Worm (Caenorhabditis elegans) whole organism, L4 larva: ENCODE data around the gene srg-68.

Experiments
- D1046.2 ChIP-seq: fragments of 200-800 bp; sonication (Bioruptor generic); IDR thresholded peaks from 2 replicates; pipeline ENCODE4 v1.3.6; 2022; ENCODE audit warnings: missing genetic modification characterization, missing compliant biosample characterization
- F10B5.3 ChIP-seq: sonication (generic microtip); optimal IDR thresholded peaks from 2 replicates; lab custom pipeline; 2016; ENCODE audit warnings: mild to moderate bottlenecking, missing genetic modification characterization, missing compliant biosample characterization
- F49E8.2 ChIP-seq: sonication (generic microtip); optimal IDR thresholded peaks from 2 replicates; lab custom pipeline; 2016; ENCODE audit warnings: missing compliant biosample characterization, mild to moderate bottlenecking, missing genetic modification characterization, borderline replicate concordance
- ZK337.2 ChIP-seq: fragments of 200-800 bp; sonication (Bioruptor generic); IDR thresholded peaks from 2 replicates; pipeline ENCODE4 v1.3.6; 2022; ENCODE audit warnings: missing genetic modification reagents, missing genetic modification characterization, missing compliant biosample characterization
- aha-1 ChIP-seq: fragments of 150-350 bp; peaks from one replicate; lab custom pipeline; 2014; ENCODE audit warnings: missing biosample characterization, missing genetic modification characterization
- ama-1 ChIP-seq: fragments of 150-350 bp; optimal IDR thresholded peaks from 2 replicates; lab custom pipeline; 2014; ENCODE audit warnings: inconsistent platforms, mixed read lengths
- ceh-20 ChIP-seq: fragments of 200-800 bp; sonication (Bioruptor generic); IDR thresholded peaks from 2 replicates; pipeline ENCODE4 v1.3.6; 2022; ENCODE audit warnings: missing genetic modification reagents, missing genetic modification characterization, missing compliant biosample characterization
- ceh-62 ChIP-seq: sonication (generic microtip); optimal IDR thresholded peaks from 2 replicates; lab custom pipeline; 2017; ENCODE audit warnings: missing biosample characterization, missing genetic modification characterization
- ctbp-1 ChIP-seq: fragments of 200-800 bp; sonication (Bioruptor generic); IDR thresholded peaks from 2 replicates; pipeline ENCODE4 v1.3.6; 2022; ENCODE audit warnings: missing genetic modification reagents, missing genetic modification characterization, missing compliant biosample characterization
- daf-12 ChIP-seq: fragments of 150-350 bp; optimal IDR thresholded peaks from 2 replicates; lab custom pipeline; 2014; ENCODE audit warnings: missing biosample characterization, missing genetic modification reagents, missing genetic modification characterization
- daf-16 ChIP-seq, 3 experiments: sonication (generic microtip); optimal IDR thresholded peaks; 2 replicates each; lab custom pipeline; 2016 to 2017; ENCODE audit warnings: missing genetic modification characterization in 3 of 3, missing genetic modification reagents in 3 of 3, mild to moderate bottlenecking in 2 of 3, missing compliant biosample characterization in 2 of 3, missing biosample characterization in 1 of 3, moderate library complexity in 1 of 3
- dmd-6 ChIP-seq: fragments of 200-800 bp; sonication (Bioruptor generic); IDR thresholded peaks from 2 replicates; pipeline ENCODE4 v1.3.6; 2022; ENCODE audit warnings: missing genetic modification reagents, missing genetic modification characterization, missing compliant biosample characterization
- dpl-1 ChIP-seq: fragments of 150-350 bp; optimal IDR thresholded peaks from 2 replicates; lab custom pipeline; 2014; ENCODE audit warnings: missing biosample characterization, missing genetic modification reagents, missing genetic modification characterization
- dve-1 ChIP-seq: sonication (generic microtip); optimal IDR thresholded peaks from 2 replicates; lab custom pipeline; 2017; ENCODE audit warnings: antibody characterized with exemption, mild to moderate bottlenecking, missing genetic modification characterization, missing compliant biosample characterization; ENCODE audit not compliant: insufficient read depth
- hlh-11 ChIP-seq: fragments of 200-800 bp; sonication (Bioruptor generic); optimal IDR thresholded peaks from 2 replicates; lab custom pipeline; 2018; ENCODE audit warnings: mild to moderate bottlenecking, missing genetic modification characterization, missing compliant biosample characterization
- lin-13 ChIP-seq: fragments of 150-350 bp; optimal IDR thresholded peaks from 2 replicates; lab custom pipeline; 2014; ENCODE audit warnings: missing biosample characterization, missing genetic modification reagents, missing genetic modification characterization
- lsy-2 ChIP-seq, 2 experiments: fragments of 150-350 bp in 1 of 2; sonication (generic microtip) in 1 of 2; optimal IDR thresholded peaks; 2 replicates each; lab custom pipeline; 2014 to 2017; ENCODE audit warnings: missing biosample characterization in 2 of 2, missing genetic modification characterization in 2 of 2
- madf-5 ChIP-seq, 2 experiments: fragments of 200-800 bp; sonication (Bioruptor generic); IDR thresholded peaks; 2 replicates each; pipeline ENCODE4 v1.3.6; 2022; ENCODE audit warnings: missing compliant biosample characterization in 2 of 2, missing genetic modification characterization in 2 of 2
- mdl-1 ChIP-seq, 2 experiments: fragments of 150-350 bp in 1 of 2; sonication (generic microtip) in 1 of 2; optimal IDR thresholded peaks; 2 replicates each; lab custom pipeline; 2014 to 2017; ENCODE audit warnings: missing biosample characterization in 2 of 2, missing genetic modification characterization in 2 of 2
- mdt-29 ChIP-seq: fragments of 200-800 bp; sonication (Bioruptor generic); IDR thresholded peaks from 2 replicates; pipeline ENCODE4 v1.3.6; 2022; ENCODE audit warnings: missing genetic modification reagents, missing genetic modification characterization, missing compliant biosample characterization
- mes-2 ChIP-seq: sonication (generic microtip); optimal IDR thresholded peaks from 2 replicates; lab custom pipeline; 2016; ENCODE audit warnings: missing genotype, mild to moderate bottlenecking, missing genetic modification characterization, missing compliant biosample characterization; ENCODE audit not compliant: poor library complexity, severe bottlenecking
- mxl-2 ChIP-seq: fragments of 200-800 bp; sonication (Bioruptor generic); conservative IDR thresholded peaks from 2 replicates; pipeline ENCODE4 v1.3.6; 2022; ENCODE audit warnings: missing genetic modification reagents, missing genetic modification characterization, missing compliant biosample characterization
- mxl-3 ChIP-seq: fragments of 200-800 bp; sonication (Bioruptor generic); optimal IDR thresholded peaks from 2 replicates; lab custom pipeline; 2018; ENCODE audit warnings: mild to moderate bottlenecking, missing genetic modification characterization, missing compliant biosample characterization
- nhr-28 ChIP-seq: fragments of 150-350 bp; optimal IDR thresholded peaks from 2 replicates; lab custom pipeline; 2014; ENCODE audit warnings: missing biosample characterization, missing genetic modification characterization
- nhr-41 ChIP-seq: fragments of 200-800 bp; sonication (Bioruptor generic); IDR thresholded peaks from 2 replicates; pipeline ENCODE4 v1.3.6; 2022; ENCODE audit warnings: missing genetic modification reagents, missing genetic modification characterization, missing compliant biosample characterization
- nhr-42 ChIP-seq: fragments of 200-800 bp; sonication (Bioruptor generic); IDR thresholded peaks from 2 replicates; pipeline ENCODE4 v1.3.6; 2022; ENCODE audit warnings: missing genetic modification characterization, missing compliant biosample characterization
- nhr-76 ChIP-seq: fragments of 150-350 bp; optimal IDR thresholded peaks from 2 replicates; lab custom pipeline; 2014; ENCODE audit warnings: missing biosample characterization, missing genetic modification characterization
- nhr-77 ChIP-seq: fragments of 150-350 bp; optimal IDR thresholded peaks from 2 replicates; lab custom pipeline; 2014; ENCODE audit warnings: missing biosample characterization, missing genetic modification characterization
- pha-4 ChIP-seq, 2 experiments: fragments of 150-350 bp in 1 of 2; fragments of 200-800 bp in 1 of 2; sonication (Bioruptor generic) in 1 of 2; IDR thresholded peaks in 1 of 2; optimal IDR thresholded peaks in 1 of 2; 2 replicates each; pipeline versions ENCODE4 v1.3.6 to Lab custom; 2014 to 2022; ENCODE audit warnings: missing genetic modification characterization in 2 of 2, missing genetic modification reagents in 2 of 2, missing biosample characterization in 1 of 2, missing compliant biosample characterization in 1 of 2
- php-3 ChIP-seq: fragments of 200-800 bp; sonication (Bioruptor generic); IDR thresholded peaks from 2 replicates; pipeline ENCODE4 v1.3.6; 2022; ENCODE audit warnings: missing genetic modification reagents, missing genetic modification characterization, missing compliant biosample characterization
- pqm-1 ChIP-seq: sonication (generic microtip); optimal IDR thresholded peaks from 2 replicates; lab custom pipeline; 2017; ENCODE audit warnings: missing biosample characterization, missing genetic modification characterization
- spr-1 ChIP-seq: sonication (generic microtip); optimal IDR thresholded peaks from 2 replicates; lab custom pipeline; 2016; ENCODE audit warnings: mild to moderate bottlenecking, missing genetic modification characterization, missing compliant biosample characterization
- spr-3 ChIP-seq: fragments of 200-800 bp; sonication (Bioruptor generic); optimal IDR thresholded peaks from 2 replicates; lab custom pipeline; 2018; ENCODE audit warnings: mild to moderate bottlenecking, missing genetic modification characterization, missing compliant biosample characterization
- zfp-2 ChIP-seq: sonication (generic microtip); optimal IDR thresholded peaks from 2 replicates; lab custom pipeline; 2016; ENCODE audit warnings: mild to moderate bottlenecking, missing genetic modification characterization, missing compliant biosample characterization

Gene srg-68

ce11 chrV:5493447-5493846 is 28.2 kb upstream of the srg-68 start, which contains the start of gene T05C3.2:
T05C3.2 (plus strand) TSS chrV:5493747.
- TF ChIP-seq nhr-76 (tag; lab: Kevin White, UChicago) = no peak
- TF ChIP-seq dmd-6 = no peak
- TF ChIP-seq nhr-41 (GFP tag; lab: Robert Waterston, UW) = no peak
- no peak for TF ChIP-seq ama-1 (lab: Kevin White, UChicago)
- no peak for TF ChIP-seq lin-13
- no peak for TF ChIP-seq dve-1 (tag; lab: Kevin White, UChicago)

- TF ChIP-seq daf-16 (GFP tag; optimal IDR thresholded peaks at IDR 0.05; lab: Kevin White, UChicago) (no peak), daf-16 (tag; optimal IDR thresholded peaks at IDR 0.05; lab: Kevin White, UChicago) (peak; percentile 84), mes-2 (tag; lab: Kevin White, UChicago) (no peak), mxl-3 (GFP tag; lab: Kevin White, UChicago) (peak; percentile 57), mdl-1 (tag; optimal IDR thresholded peaks at IDR 0.05; lab: Kevin White, UChicago) (peak in 1 of 2 experiments; percentile 64), pqm-1 (peak; percentile 94), nhr-28 (peak; percentile 66), ceh-20 (GFP tag; lab: Robert Waterston, UW) (no peak), php-3 (GFP tag; lab: Robert Waterston, UW) (0 out of 2 replicates have a peak, but pooled peaks have one; percentile 51), ceh-62 (tag; lab: Kevin White, UChicago) (no peak)
- TF ChIP-seq, all 104 proteins: peak for 6
Observed at ce11 chrV:5490205-5490604, 25.0 kb upstream of the srg-68 start, which contains the start of gene T05C3.6. T05C3.6 (plus strand) TSS chrV:5490445.

DNA sequence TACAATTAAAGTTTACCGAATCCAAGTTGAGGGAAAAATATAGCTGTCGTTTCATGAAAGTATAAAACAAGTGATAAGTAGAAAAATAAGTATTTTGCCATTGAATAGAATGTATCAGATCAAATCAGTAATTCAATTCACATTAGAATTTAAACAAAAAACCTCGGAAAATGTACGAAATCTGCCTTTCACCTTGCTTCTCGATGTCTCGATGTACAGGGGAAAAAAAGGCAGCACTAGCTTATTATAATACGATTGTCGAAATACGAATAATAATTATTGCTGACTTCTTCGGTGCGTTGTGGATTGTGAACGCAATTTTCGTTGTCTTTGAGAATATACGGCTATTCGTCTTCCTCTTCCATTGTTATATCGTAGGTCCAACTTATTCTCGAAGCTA is 23.5 kb upstream of the srg-68 start, which contains the start of gene grl-18:
Gene grl-18, minus strand, starts transcription at position 101 of the 400 bp plus-strand sequence.
- TF ChIP-seq hlh-11 = no peak
- no peak for TF ChIP-seq nhr-77 (tag; lab: Kevin White, UChicago)
- no peak for TF ChIP-seq pha-4 (GFP tag; IDR thresholded peaks at IDR 0.05; lab: Robert Waterston, UW)
- TF ChIP-seq pha-4 (tag; optimal IDR thresholded peaks at IDR 0.05; lab: Kevin White, UChicago) = no peak
- no peak for TF ChIP-seq lsy-2 (tag; optimal IDR thresholded peaks at IDR 0.05; lab: Kevin White, UChicago)
- no peak for TF ChIP-seq daf-12 (tag; lab: Kevin White, UChicago)
- TF ChIP-seq ceh-62 (tag; lab: Kevin White, UChicago) = no peak
- no peak for TF ChIP-seq madf-5 (GFP tag; IDR thresholded peaks at IDR 0.05; lab: Robert Waterston, UW)
- no peak for TF ChIP-seq zfp-2
- no peak for TF ChIP-seq dpl-1 (GFP tag; lab: Kevin White, UChicago)
- no peak for TF ChIP-seq D1046.2 (GFP tag; lab: Robert Waterston, UW)
- no peak for TF ChIP-seq ZK337.2 (GFP tag; lab: Robert Waterston, UW)
- TF ChIP-seq spr-3 (GFP tag; lab: Kevin White, UChicago) = no peak
- TF ChIP-seq mxl-2 (GFP tag; lab: Robert Waterston, UW) = no peak
- TF ChIP-seq dve-1 (tag; lab: Kevin White, UChicago) = no peak
- no peak for TF ChIP-seq nhr-42 (GFP tag; lab: Robert Waterston, UW)
- TF ChIP-seq spr-1 (tag; lab: Kevin White, UChicago) = no peak
- TF ChIP-seq mdt-29 (GFP tag; lab: Robert Waterston, UW) = no peak
- TF ChIP-seq F49E8.2 (tag; lab: Kevin White, UChicago) = no peak
- TF ChIP-seq F10B5.3 (tag; lab: Kevin White, UChicago) = no peak

- TF ChIP-seq ctbp-1 (GFP tag; lab: Robert Waterston, UW) = no peak
- peak; percentile 92 for TF ChIP-seq aha-1 (tag; lab: Kevin White, UChicago)
Observed at ce11 chrV:5487180-5487579, 21.9 kb upstream of the srg-68 start.
